Worm (Caenorhabditis elegans) whole organism, L4 larva: ENCODE data around the gene ZK666.15.

Experiments
- F26F4.8 ChIP-seq: fragments of 200-800 bp; sonication (Bioruptor generic); conservative IDR thresholded peaks from 2 replicates; pipeline ENCODE4 v1.3.6; 2022; ENCODE audit warnings: missing genetic modification characterization, missing compliant biosample characterization
- T26A8.4 ChIP-seq: fragments of 200-800 bp; sonication (Bioruptor generic); IDR thresholded peaks from 2 replicates; pipeline ENCODE4 v1.3.6; 2022; ENCODE audit warnings: missing genetic modification characterization, missing compliant biosample characterization
- dve-1 ChIP-seq: sonication (generic microtip); optimal IDR thresholded peaks from 2 replicates; lab custom pipeline; 2017; ENCODE audit warnings: antibody characterized with exemption, mild to moderate bottlenecking, missing genetic modification characterization, missing compliant biosample characterization; ENCODE audit not compliant: insufficient read depth
- unc-62 ChIP-seq, 3 experiments: fragments of 150-350 bp in 1 of 3; sonication (generic microtip); optimal IDR thresholded peaks in 2 of 3; peaks in 1 of 3; 1 replicate in 1 of 3; 2 replicates in 2 of 3; lab custom pipeline; 2014 to 2017; ENCODE audit warnings: missing biosample characterization in 3 of 3, missing genetic modification characterization in 3 of 3, missing genetic modification reagents in 3 of 3, missing genotype in 1 of 3
- zag-1 ChIP-seq: fragments of 150-350 bp; optimal IDR thresholded peaks from 2 replicates; lab custom pipeline; 2014; ENCODE audit warnings: missing biosample characterization, missing genetic modification characterization

ZK666.15 gene

ce11 chrII:10537571-10537970 lies 50.7 kb downstream of the ZK666.15 start, which contains the start of gene R166.2:
Gene R166.2 (minus strand): TSS chrII:10537671.
- TF ChIP-seq zag-1 (no peak), unc-62 (GFP tag; optimal IDR thresholded peaks at IDR 0.05 in 1 of 2; lab: Kevin White, UChicago) (no peak), unc-62 (tag; optimal IDR thresholded peaks at IDR 0.05; lab: Kevin White, UChicago) (no peak), dve-1 (tag; lab: Kevin White, UChicago) (no peak), T26A8.4 (GFP tag; lab: Robert Waterston, UW) (no peak), F26F4.8 (no peak)
